Fruit fly (Drosophila melanogaster) whole organism, embryonic: ENCODE measurements around the gene CG33172.

Experiments used
- B-H1 ChIP-seq: fragments of 200-800 bp; sonication (Bioruptor generic); IDR thresholded peaks from 3 replicates; pipeline ENCODE4 v1.3.6; 2022; ENCODE audit warnings: missing biosample characterization, missing genetic modification characterization
- CG10209 ChIP-seq: fragments of 200-800 bp; sonication (Bioruptor generic); optimal IDR thresholded peaks from 3 replicates; lab custom pipeline; 2017; ENCODE audit warnings: missing biosample characterization, mild to moderate bottlenecking, missing genetic modification characterization, missing genetic modification reagents
- CG1024 ChIP-seq: fragments of 200-800 bp; sonication (Bioruptor generic); IDR thresholded peaks from 2 replicates; pipeline ENCODE4 v1.3.6; 2022; ENCODE audit warnings: missing biosample characterization, missing genetic modification characterization
- CG10565 ChIP-seq: fragments of 200-800 bp; sonication (Bioruptor generic); optimal IDR thresholded peaks from 3 replicates; lab custom pipeline; 2016; ENCODE audit warnings: missing biosample characterization, mild to moderate bottlenecking, missing genetic modification characterization
- CG11085 ChIP-seq: fragments of 200-800 bp; sonication (Bioruptor generic); IDR thresholded peaks from 2 replicates; pipeline ENCODE4 v1.3.6; 2022; ENCODE audit warnings: missing biosample characterization, missing genetic modification characterization
- CG1233 ChIP-seq: fragments of 200-800 bp; sonication (Bioruptor generic); optimal IDR thresholded peaks from 4 replicates; lab custom pipeline; 2018; ENCODE audit warnings: missing biosample characterization, mild to moderate bottlenecking, missing genetic modification characterization
- CG12744 ChIP-seq: fragments of 200-800 bp; sonication (Bioruptor generic); optimal IDR thresholded peaks from 2 replicates; lab custom pipeline; 2016; ENCODE audit warnings: missing biosample characterization, missing genetic modification characterization
- CG12769 ChIP-seq: fragments of 200-800 bp; sonication (Bioruptor generic); optimal IDR thresholded peaks from 2 replicates; lab custom pipeline; 2019; ENCODE audit warnings: missing biosample characterization, mild to moderate bottlenecking, missing genetic modification characterization, moderate library complexity
- CG13296 ChIP-seq: fragments of 200-800 bp; sonication (Bioruptor generic); optimal IDR thresholded peaks from 3 replicates; lab custom pipeline; 2018; ENCODE audit warnings: missing biosample characterization, mild to moderate bottlenecking, missing genetic modification characterization
- CG13894 ChIP-seq: fragments of 200-800 bp; sonication (Bioruptor generic); optimal IDR thresholded peaks from 3 replicates; lab custom pipeline; 2018; ENCODE audit warnings: missing biosample characterization, mild to moderate bottlenecking, missing genetic modification characterization, moderate library complexity
- CG14050 ChIP-seq: fragments of 200-800 bp; sonication (Bioruptor generic); IDR thresholded peaks from 3 replicates; pipeline ENCODE4 v1.3.6; 2022; ENCODE audit warnings: missing biosample characterization, missing genetic modification characterization
- CG15011 ChIP-seq: fragments of 200-800 bp; sonication (Bioruptor generic); optimal IDR thresholded peaks from 3 replicates; lab custom pipeline; 2018; ENCODE audit warnings: missing biosample characterization, mild to moderate bottlenecking, missing genetic modification characterization
- CG15601 ChIP-seq: fragments of 200-800 bp; sonication (Bioruptor generic); optimal IDR thresholded peaks from 3 replicates; lab custom pipeline; 2019; ENCODE audit warnings: missing biosample characterization, mild to moderate bottlenecking, missing genetic modification characterization, moderate library complexity
- CG18011 ChIP-seq: fragments of 200-800 bp; sonication (Bioruptor generic); optimal IDR thresholded peaks from 2 replicates; lab custom pipeline; 2017; ENCODE audit warnings: missing biosample characterization, missing genetic modification characterization, mild to moderate bottlenecking, moderate library complexity, missing genotype
- CG3847 ChIP-seq: fragments of 200-800 bp; sonication (Bioruptor generic); IDR thresholded peaks from 2 replicates; pipeline ENCODE4 v1.3.6; 2022; ENCODE audit warnings: missing biosample characterization, missing genetic modification characterization
- CG4328 ChIP-seq: fragments of 200-800 bp; sonication (Bioruptor generic); optimal IDR thresholded peaks from 3 replicates; lab custom pipeline; 2017; ENCODE audit warnings: missing biosample characterization, missing genetic modification reagents, missing genetic modification characterization
- CG6254 ChIP-seq: fragments of 200-800 bp; sonication (Bioruptor generic); optimal IDR thresholded peaks from 3 replicates; lab custom pipeline; 2017; ENCODE audit warnings: mild to moderate bottlenecking, missing biosample characterization, missing genetic modification reagents, missing genetic modification characterization
- CG6765 ChIP-seq: fragments of 200-800 bp; sonication (Bioruptor generic); optimal IDR thresholded peaks from 3 replicates; lab custom pipeline; 2017; ENCODE audit warnings: missing biosample characterization, mild to moderate bottlenecking, missing genetic modification characterization
- CG8290 ChIP-seq, 3 experiments: fragments of 200-800 bp; sonication (Bioruptor generic); optimal IDR thresholded peaks; 2 replicates each; lab custom pipeline; 2016 to 2019; ENCODE audit warnings: missing biosample characterization in 3 of 3, missing genetic modification characterization in 3 of 3, mild to moderate bottlenecking in 2 of 3, moderate library complexity in 1 of 3
- CG8924 ChIP-seq: fragments of 200-800 bp; optimal IDR thresholded peaks from 3 replicates; lab custom pipeline; 2019; ENCODE audit warnings: missing biosample characterization, mild to moderate bottlenecking, missing genetic modification characterization, moderate library complexity
- CG9437 ChIP-seq: fragments of 200-800 bp; sonication (Bioruptor generic); optimal IDR thresholded peaks from 2 replicates; lab custom pipeline; 2018; ENCODE audit warnings: missing biosample characterization, mild to moderate bottlenecking, missing genetic modification characterization
- CG9609 ChIP-seq: fragments of 200-800 bp; sonication (Bioruptor generic); optimal IDR thresholded peaks from 3 replicates; lab custom pipeline; 2016; ENCODE audit warnings: missing biosample characterization, missing genetic modification characterization
- Camta ChIP-seq: fragments of 200-800 bp; sonication (Bioruptor generic); optimal IDR thresholded peaks from 2 replicates; lab custom pipeline; 2016; ENCODE audit warnings: missing biosample characterization, missing genetic modification characterization
- D ChIP-seq, 2 experiments: fragments of 200-800 bp in 1 of 2; fragments of >200 bp in 1 of 2; sonication (Bioruptor generic) in 1 of 2; optimal IDR thresholded peaks; 2 replicates in 1 of 2; 3 replicates in 1 of 2; lab custom pipeline; 2017; ENCODE audit warnings: mild to moderate bottlenecking in 1 of 2, missing biosample characterization in 1 of 2, missing genetic modification characterization in 1 of 2, missing genetic modification reagents in 1 of 2
- Dad ChIP-seq: fragments of 200-800 bp; sonication (Bioruptor generic); optimal IDR thresholded peaks from 3 replicates; lab custom pipeline; 2016; ENCODE audit warnings: missing biosample characterization, missing genetic modification characterization
- Dll ChIP-seq: fragments of 200-800 bp; sonication (Bioruptor generic); IDR thresholded peaks from 4 replicates; pipeline ENCODE4 v1.3.6; 2022; ENCODE audit warnings: missing biosample characterization, missing genetic modification characterization; ENCODE audit not compliant: partially characterized antibody
- Gug ChIP-seq: fragments of 200-800 bp; sonication (Bioruptor generic); IDR thresholded peaks from 4 replicates; pipeline ENCODE4 v1.3.6; 2022; ENCODE audit warnings: missing biosample characterization, missing genetic modification characterization
- HmgD ChIP-seq: fragments of 200-800 bp; sonication (Bioruptor generic); optimal IDR thresholded peaks from 3 replicates; lab custom pipeline; 2016; ENCODE audit warnings: missing biosample characterization, missing genetic modification characterization
- Lim3 ChIP-seq: fragments of 200-800 bp; sonication (Bioruptor generic); IDR thresholded peaks from 2 replicates; pipeline ENCODE4 v1.3.6; 2022; ENCODE audit warnings: missing biosample characterization, missing genetic modification characterization
- Max ChIP-seq: fragments of 200-800 bp; sonication (Bioruptor generic); optimal IDR thresholded peaks from 2 replicates; lab custom pipeline; 2016; ENCODE audit warnings: missing biosample characterization, mild to moderate bottlenecking, missing genetic modification characterization
- Nf-YA ChIP-seq: fragments of 200-800 bp; sonication (Bioruptor generic); IDR thresholded peaks from 2 replicates; pipeline ENCODE4 v1.3.6; 2022; ENCODE audit warnings: missing biosample characterization, missing genetic modification characterization
- Oaz ChIP-seq: fragments of 200-800 bp; sonication (Bioruptor generic); IDR thresholded peaks from 2 replicates; pipeline ENCODE4 v1.3.6; 2022; ENCODE audit warnings: missing biosample characterization, missing genetic modification characterization
- Sry-β ChIP-seq: fragments of 200-800 bp; sonication (Bioruptor generic); optimal IDR thresholded peaks from 2 replicates; lab custom pipeline; 2018; ENCODE audit warnings: missing biosample characterization, mild to moderate bottlenecking, missing genetic modification characterization, moderate library complexity
- Trl ChIP-seq, 3 experiments: fragments of >200 bp in 2 of 3; fragments of 200-800 bp in 1 of 3; sonication (Bioruptor generic) in 1 of 3; optimal IDR thresholded peaks; 2 replicates in 1 of 3; 3 replicates in 2 of 3; lab custom pipeline; 2016 to 2017; ENCODE audit warnings: missing biosample characterization in 1 of 3, missing genetic modification characterization in 1 of 3
- ab ChIP-seq: fragments of 200-800 bp; sonication (Bioruptor generic); optimal IDR thresholded peaks from 2 replicates; lab custom pipeline; 2016; ENCODE audit warnings: missing biosample characterization, missing genetic modification characterization
- ato ChIP-seq: fragments of 200-800 bp; sonication (Bioruptor generic); IDR thresholded peaks from 2 replicates; pipeline ENCODE4 v1.3.6; 2022; ENCODE audit warnings: missing biosample characterization, missing genetic modification characterization; ENCODE audit not compliant: partially characterized antibody
- bowl ChIP-seq: fragments of 200-800 bp; sonication (Bioruptor generic); IDR thresholded peaks from 2 replicates; pipeline ENCODE4 v1.3.6; 2022; ENCODE audit warnings: missing biosample characterization, missing genetic modification characterization
- exex ChIP-seq: fragments of 200-800 bp; sonication (Bioruptor generic); optimal IDR thresholded peaks from 4 replicates; lab custom pipeline; 2018; ENCODE audit warnings: missing biosample characterization, mild to moderate bottlenecking, missing genetic modification characterization, moderate library complexity
- fd64A ChIP-seq: fragments of 200-800 bp; sonication (Bioruptor generic); optimal IDR thresholded peaks from 3 replicates; lab custom pipeline; 2018; ENCODE audit warnings: missing biosample characterization, mild to moderate bottlenecking, missing genetic modification characterization
- kni ChIP-seq: fragments of 200-800 bp; sonication (Bioruptor generic); optimal IDR thresholded peaks from 3 replicates; lab custom pipeline; 2017; ENCODE audit warnings: mild to moderate bottlenecking, missing biosample characterization, missing genetic modification reagents, missing genetic modification characterization
- lola ChIP-seq, 3 experiments: fragments of >200 bp in 2 of 3; fragments of 200-800 bp in 1 of 3; sonication (Bioruptor generic) in 1 of 3; optimal IDR thresholded peaks; 2 replicates each; lab custom pipeline; 2017 to 2019; ENCODE audit warnings: missing biosample characterization in 3 of 3, missing genetic modification characterization in 3 of 3, mild to moderate bottlenecking in 1 of 3, moderate library complexity in 1 of 3
- nom ChIP-seq: fragments of 200-800 bp; sonication (Bioruptor generic); optimal IDR thresholded peaks from 2 replicates; lab custom pipeline; 2017; ENCODE audit warnings: missing biosample characterization, missing genetic modification characterization, mild to moderate bottlenecking, moderate library complexity, missing genetic modification reagents
- p53 ChIP-seq: fragments of 200-800 bp; sonication (Bioruptor generic); optimal IDR thresholded peaks from 2 replicates; lab custom pipeline; 2016; ENCODE audit warnings: missing biosample characterization, missing genetic modification characterization
- tap ChIP-seq: fragments of 200-800 bp; optimal IDR thresholded peaks from 3 replicates; lab custom pipeline; 2019; ENCODE audit warnings: missing biosample characterization, mild to moderate bottlenecking, missing genetic modification characterization, moderate library complexity
- tio ChIP-seq: fragments of 200-800 bp; sonication (Bioruptor generic); optimal IDR thresholded peaks from 2 replicates; lab custom pipeline; 2017; ENCODE audit warnings: missing biosample characterization, missing genetic modification characterization, inconsistent platforms
- tll ChIP-seq, 2 experiments: fragments of 200-800 bp in 1 of 2; fragments of >200 bp in 1 of 2; sonication (Bioruptor generic) in 1 of 2; optimal IDR thresholded peaks; 2 replicates each; lab custom pipeline; 2017 to 2019; ENCODE audit warnings: missing biosample characterization in 2 of 2, missing genetic modification characterization in 2 of 2, mild to moderate bottlenecking in 1 of 2, moderate library complexity in 1 of 2
- tx ChIP-seq: fragments of 200-800 bp; sonication (Bioruptor generic); optimal IDR thresholded peaks from 2 replicates; lab custom pipeline; 2016; ENCODE audit warnings: missing biosample characterization, missing genetic modification characterization
- unpg ChIP-seq: fragments of 200-800 bp; sonication (Bioruptor generic); optimal IDR thresholded peaks from 3 replicates; lab custom pipeline; 2018; ENCODE audit warnings: missing biosample characterization, mild to moderate bottlenecking, missing genetic modification characterization, moderate library complexity

The CG33172 gene

DNA sequence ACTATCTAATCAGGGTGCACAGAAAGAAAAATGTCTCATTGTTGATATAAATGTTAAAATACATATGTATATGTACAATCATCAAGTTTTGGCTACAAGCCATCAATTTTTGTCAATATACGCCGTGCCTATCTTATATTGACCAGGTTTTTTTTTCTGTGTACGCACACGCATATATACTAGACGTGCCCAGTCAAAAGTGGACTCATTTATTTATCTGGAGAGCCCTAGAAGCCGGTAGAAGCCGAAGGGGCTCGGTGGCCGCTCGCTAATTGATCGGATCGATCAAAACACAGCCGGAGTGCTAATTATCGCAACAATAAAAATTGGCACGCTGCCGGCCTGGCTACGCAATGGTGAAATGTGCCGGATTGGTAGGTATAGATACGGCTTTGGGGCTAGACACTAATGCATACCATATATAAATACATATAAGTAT lies 29.2 kb upstream of the CG33172 start (continued):
- no peak for TF ChIP-seq Sry-β
- TF ChIP-seq CG13296 = peak; percentile 83
- TF ChIP-seq D (optimal IDR thresholded peaks at IDR 0.05; lab: Kevin White, UChicago) = no peak
- no peak for TF ChIP-seq D (GFP tag; optimal IDR thresholded peaks at IDR 0.05; lab: Kevin White, UChicago)
- TF ChIP-seq CG13894 (tag; lab: Kevin White, UChicago) = peak; percentile 79
- TF ChIP-seq Gug (GFP tag; lab: Robert Waterston, UW) = peak; percentile 64; the same call in 3 of the 4 replicates
- TF ChIP-seq HmgD (GFP tag; lab: Kevin White, UChicago) = no peak
- TF ChIP-seq tio (GFP tag; lab: Kevin White, UChicago) = no peak
- peak; percentile 51 for TF ChIP-seq CG12744
- TF ChIP-seq ato (GFP tag; lab: Robert Waterston, UW) = no peak
- peak; percentile 46 for TF ChIP-seq CG1233
- peak; percentile 74 for TF ChIP-seq CG11085 (GFP tag; lab: Robert Waterston, UW)
- peak; percentile 0 for TF ChIP-seq CG6254 (GFP tag; lab: Kevin White, UChicago)
- no peak for TF ChIP-seq CG15601 (tag; lab: Kevin White, UChicago)
- peak; percentile 69 for TF ChIP-seq B-H1
- no peak for TF ChIP-seq CG10565 (GFP tag; lab: Kevin White, UChicago)
- TF ChIP-seq nom (GFP tag; lab: Kevin White, UChicago) = no peak
- TF ChIP-seq Max (GFP tag; lab: Kevin White, UChicago) = peak; percentile 20
- peak; percentile 87 for TF ChIP-seq CG12769 (tag; lab: Kevin White, UChicago)
- no peak for TF ChIP-seq fd64A
- 0 out of 2 replicates have a peak, but pooled peaks have one; percentile 48 for TF ChIP-seq Nf-YA
- TF ChIP-seq CG18011 = peak; percentile 48
- peak; percentile 20 for TF ChIP-seq Camta
- peak; percentile 32 for TF ChIP-seq tx
- peak; percentile 99 for TF ChIP-seq exex (tag; lab: Kevin White, UChicago)
- no peak for TF ChIP-seq CG9437 (GFP tag; lab: Kevin White, UChicago)
- TF ChIP-seq ab (GFP tag; lab: Kevin White, UChicago) = peak; percentile 4
- no peak for TF ChIP-seq Dll (GFP tag; lab: Robert Waterston, UW)
- peak; percentile 31 for TF ChIP-seq Dad (GFP tag; lab: Kevin White, UChicago)
- peak; percentile 58 for TF ChIP-seq Oaz
- TF ChIP-seq tap (tag; lab: Kevin White, UChicago) = no peak
- TF ChIP-seq tll (GFP tag; optimal IDR thresholded peaks at IDR 0.05; lab: Kevin White, UChicago) = no peak
- TF ChIP-seq Lim3 (GFP tag; lab: Robert Waterston, UW) = no peak
- peak; percentile 57 for TF ChIP-seq CG8924 (tag; lab: Kevin White, UChicago)
- TF ChIP-seq lola (GFP tag; optimal IDR thresholded peaks at IDR 0.05; lab: Kevin White, UChicago) = peak in 1 of 3 experiments; percentile 25
- TF ChIP-seq Trl (optimal IDR thresholded peaks at IDR 0.05; lab: Kevin White, UChicago) = no peak
- peak; percentile 46 for TF ChIP-seq Trl (GFP tag; optimal IDR thresholded peaks at IDR 0.05; lab: Kevin White, UChicago)
- TF ChIP-seq CG8290 (GFP tag; optimal IDR thresholded peaks at IDR 0.05; lab: Kevin White, UChicago) = no peak
- peak in 1 of 2 experiments; percentile 82 for TF ChIP-seq CG8290 (tag; optimal IDR thresholded peaks at IDR 0.05; lab: Kevin White, UChicago)
- 0 out of 2 replicates have a peak, but pooled peaks have one; percentile 42 for TF ChIP-seq CG1024
- TF ChIP-seq p53 (GFP tag; lab: Kevin White, UChicago) = no peak
- TF ChIP-seq CG10209 (GFP tag; lab: Kevin White, UChicago) = peak; percentile 70
- peak; percentile 68 for TF ChIP-seq CG6765 (GFP tag; lab: Kevin White, UChicago)
- peak; percentile 42 for TF ChIP-seq CG9609 (GFP tag; lab: Kevin White, UChicago)
- peak; percentile 58 for TF ChIP-seq CG4328 (GFP tag; lab: Kevin White, UChicago)
- no peak; the same call in 1 of the 2 replicates for TF ChIP-seq bowl (GFP tag; lab: Robert Waterston, UW)
- TF ChIP-seq CG3847 = peak; percentile 78
- no peak for TF ChIP-seq kni (GFP tag; lab: Kevin White, UChicago)
- TF ChIP-seq CG15011 (GFP tag; lab: Kevin White, UChicago) = peak; percentile 41
- peak; percentile 35; the same call in 1 of the 3 replicates for TF ChIP-seq CG14050
- peak; percentile 77 for TF ChIP-seq unpg (GFP tag; lab: Kevin White, UChicago)
